Worm (Caenorhabditis elegans) whole organism, late embryonic: Measurements from ENCODE around the gene acp-5.

Source experiments
- C08G9.2 ChIP-seq: sonication (generic microtip); optimal IDR thresholded peaks from 2 replicates; lab custom pipeline; 2016; ENCODE audit warnings: mild to moderate bottlenecking, missing genetic modification characterization, moderate library complexity, missing compliant biosample characterization
- C38D4.7 ChIP-seq: fragments of 200-800 bp; sonication (Bioruptor generic); optimal IDR thresholded peaks from 2 replicates; lab custom pipeline; 2018; ENCODE audit warnings: mild to moderate bottlenecking, missing genetic modification characterization, moderate library complexity, missing compliant biosample characterization
- K02D7.2 ChIP-seq: sonication (generic microtip); optimal IDR thresholded peaks from 2 replicates; lab custom pipeline; 2017; ENCODE audit warnings: mild to moderate bottlenecking, missing genetic modification characterization, missing compliant biosample characterization
- K09A11.1 ChIP-seq: sonication (generic microtip); optimal IDR thresholded peaks from 2 replicates; lab custom pipeline; 2017; ENCODE audit warnings: antibody characterized with exemption, mild to moderate bottlenecking, missing genetic modification characterization, missing compliant biosample characterization; ENCODE audit not compliant: insufficient read depth
- Y22D7AL.16 ChIP-seq: sonication (generic microtip); optimal IDR thresholded peaks from 2 replicates; lab custom pipeline; 2016; ENCODE audit warnings: missing genetic modification characterization, missing compliant biosample characterization
- ahr-1 ChIP-seq: sonication (generic microtip); optimal IDR thresholded peaks from 2 replicates; lab custom pipeline; 2016; ENCODE audit warnings: missing genetic modification characterization, missing compliant biosample characterization
- ama-1 ChIP-seq: fragments of 150-350 bp; optimal IDR thresholded peaks from 2 replicates; lab custom pipeline; 2014
- ceh-14 ChIP-seq: sonication (generic microtip); optimal IDR thresholded peaks from 2 replicates; lab custom pipeline; 2016; ENCODE audit warnings: missing genotype, missing genetic modification characterization, missing compliant biosample characterization
- ceh-2 ChIP-seq: sonication (generic microtip); optimal IDR thresholded peaks from 2 replicates; lab custom pipeline; 2016; ENCODE audit warnings: missing genotype, missing genetic modification characterization, missing compliant biosample characterization
- ceh-22 ChIP-seq: sonication (generic microtip); optimal IDR thresholded peaks from 2 replicates; lab custom pipeline; 2017; ENCODE audit warnings: missing biosample characterization, missing genetic modification characterization
- ceh-24 ChIP-seq: sonication (generic microtip); optimal IDR thresholded peaks from 2 replicates; lab custom pipeline; 2016; ENCODE audit warnings: mild to moderate bottlenecking, missing genetic modification characterization, missing compliant biosample characterization
- ceh-30 ChIP-seq: fragments of 150-350 bp; optimal IDR thresholded peaks from 2 replicates; lab custom pipeline; 2014; ENCODE audit warnings: missing biosample characterization, missing genetic modification characterization
- ceh-31 ChIP-seq: sonication (generic microtip); optimal IDR thresholded peaks from 2 replicates; lab custom pipeline; 2016; ENCODE audit warnings: missing genetic modification characterization, missing compliant biosample characterization
- ceh-34 ChIP-seq: sonication (generic microtip); optimal IDR thresholded peaks from 2 replicates; lab custom pipeline; 2016; ENCODE audit warnings: mild to moderate bottlenecking, missing genetic modification characterization, missing compliant biosample characterization
- ceh-48 ChIP-seq: sonication (generic microtip); optimal IDR thresholded peaks from 2 replicates; lab custom pipeline; 2016; ENCODE audit warnings: missing genetic modification characterization, inconsistent platforms, missing compliant biosample characterization
- ceh-6 ChIP-seq: fragments of 200-800 bp; sonication (Bioruptor generic); optimal IDR thresholded peaks from 2 replicates; lab custom pipeline; 2018; ENCODE audit warnings: mild to moderate bottlenecking, missing genetic modification characterization, missing compliant biosample characterization
- ceh-9 ChIP-seq: sonication (generic microtip); optimal IDR thresholded peaks from 2 replicates; lab custom pipeline; 2016; ENCODE audit warnings: mild to moderate bottlenecking, missing genetic modification characterization, inconsistent platforms, missing compliant biosample characterization
- che-1 ChIP-seq: sonication (generic microtip); optimal IDR thresholded peaks from 2 replicates; lab custom pipeline; 2016; ENCODE audit warnings: mild to moderate bottlenecking, missing genetic modification characterization, missing compliant biosample characterization
- dmd-4 ChIP-seq: sonication (generic microtip); optimal IDR thresholded peaks from 2 replicates; lab custom pipeline; 2016; ENCODE audit warnings: borderline replicate concordance, missing genetic modification characterization, missing compliant biosample characterization
- dve-1 ChIP-seq: sonication (generic microtip); optimal IDR thresholded peaks from 2 replicates; lab custom pipeline; 2017; ENCODE audit warnings: antibody characterized with exemption, mild to moderate bottlenecking, missing genetic modification characterization, missing compliant biosample characterization
- eyg-1 ChIP-seq: sonication (generic microtip); optimal IDR thresholded peaks from 2 replicates; lab custom pipeline; 2016; ENCODE audit warnings: missing genotype, missing genetic modification characterization, missing compliant biosample characterization
- fkh-10 ChIP-seq: fragments of 150-350 bp; optimal IDR thresholded peaks from 2 replicates; lab custom pipeline; 2014; ENCODE audit warnings: missing biosample characterization, missing genetic modification reagents, missing genetic modification characterization
- hlh-13 ChIP-seq: fragments of 200-800 bp; sonication (Bioruptor generic); optimal IDR thresholded peaks from 2 replicates; lab custom pipeline; 2018; ENCODE audit warnings: mild to moderate bottlenecking, missing genetic modification characterization, missing compliant biosample characterization
- hlh-15 ChIP-seq: sonication (generic microtip); optimal IDR thresholded peaks from 2 replicates; lab custom pipeline; 2016; ENCODE audit warnings: missing genetic modification characterization, missing compliant biosample characterization
- hlh-6 ChIP-seq: sonication (generic microtip); optimal IDR thresholded peaks from 2 replicates; lab custom pipeline; 2016; ENCODE audit warnings: missing genotype, missing genetic modification characterization, missing compliant biosample characterization
- hlh-8 ChIP-seq: sonication (generic microtip); optimal IDR thresholded peaks from 2 replicates; lab custom pipeline; 2016; ENCODE audit warnings: missing genotype, missing genetic modification characterization, missing compliant biosample characterization
- mec-3 ChIP-seq: sonication (generic microtip); optimal IDR thresholded peaks from 2 replicates; lab custom pipeline; 2016; ENCODE audit warnings: borderline replicate concordance, missing genetic modification characterization, missing compliant biosample characterization
- nfya-1 ChIP-seq: sonication (generic microtip); optimal IDR thresholded peaks from 2 replicates; lab custom pipeline; 2017; ENCODE audit warnings: missing genetic modification characterization, mild to moderate bottlenecking, missing compliant biosample characterization, antibody characterized with exemption, moderate library complexity
- nhr-11 ChIP-seq: fragments of 150-350 bp; optimal IDR thresholded peaks from 2 replicates; lab custom pipeline; 2014; ENCODE audit warnings: missing biosample characterization, missing genetic modification characterization
- nhr-232 ChIP-seq: sonication (generic microtip); optimal IDR thresholded peaks from 2 replicates; lab custom pipeline; 2016; ENCODE audit warnings: missing genetic modification characterization, missing compliant biosample characterization
- npax-4 ChIP-seq: sonication (generic microtip); optimal IDR thresholded peaks from 2 replicates; lab custom pipeline; 2016; ENCODE audit warnings: missing genetic modification characterization, missing compliant biosample characterization
- odd-2 ChIP-seq: sonication (generic microtip); optimal IDR thresholded peaks from 2 replicates; lab custom pipeline; 2017; ENCODE audit warnings: antibody characterized with exemption, mild to moderate bottlenecking, missing genetic modification characterization, missing compliant biosample characterization
- pqm-1 ChIP-seq: sonication (generic microtip); optimal IDR thresholded peaks from 2 replicates; lab custom pipeline; 2016; ENCODE audit warnings: missing genetic modification characterization, missing compliant biosample characterization
- pros-1 ChIP-seq: fragments of 150-350 bp; optimal IDR thresholded peaks from 2 replicates; lab custom pipeline; 2014; ENCODE audit warnings: missing biosample characterization, missing genetic modification reagents, missing genetic modification characterization
- ref-2 ChIP-seq: sonication (generic microtip); optimal IDR thresholded peaks from 2 replicates; lab custom pipeline; 2016; ENCODE audit warnings: missing genetic modification characterization, missing compliant biosample characterization
- rnt-1 ChIP-seq: sonication (generic microtip); optimal IDR thresholded peaks from 2 replicates; lab custom pipeline; 2016; ENCODE audit warnings: missing genetic modification characterization, missing compliant biosample characterization
- sdc-2 ChIP-seq: sonication (generic microtip); optimal IDR thresholded peaks from 2 replicates; lab custom pipeline; 2016; ENCODE audit warnings: missing genotype, missing genetic modification characterization, missing compliant biosample characterization
- sox-2 ChIP-seq: fragments of 200-800 bp; sonication (Bioruptor generic); IDR thresholded peaks from 2 replicates; pipeline ENCODE4 v1.3.6; 2022; ENCODE audit warnings: missing genetic modification reagents, missing genetic modification characterization, missing compliant biosample characterization
- sox-4 ChIP-seq: sonication (generic microtip); optimal IDR thresholded peaks from 2 replicates; lab custom pipeline; 2017; ENCODE audit warnings: mild to moderate bottlenecking, missing genetic modification characterization, inconsistent platforms, missing compliant biosample characterization
- syd-9 ChIP-seq: sonication (generic microtip); optimal IDR thresholded peaks from 2 replicates; lab custom pipeline; 2016; ENCODE audit warnings: mild to moderate bottlenecking, missing genetic modification characterization, moderate library complexity, missing compliant biosample characterization
- tbx-2 ChIP-seq: sonication (generic microtip); optimal IDR thresholded peaks from 2 replicates; lab custom pipeline; 2016; ENCODE audit warnings: missing genetic modification characterization, missing compliant biosample characterization
- unc-3 ChIP-seq, 2 experiments: fragments of 200-800 bp in 1 of 2; sonication (Bioruptor generic) in 1 of 2; sonication (generic microtip) in 1 of 2; conservative IDR thresholded peaks in 1 of 2; optimal IDR thresholded peaks in 1 of 2; 2 replicates each; pipeline versions ENCODE4 v1.3.6 to Lab custom; 2016 to 2022; ENCODE audit warnings: missing compliant biosample characterization in 2 of 2, missing genetic modification characterization in 2 of 2, missing genetic modification reagents in 1 of 2
- unc-42 ChIP-seq: sonication (generic microtip); optimal IDR thresholded peaks from 2 replicates; lab custom pipeline; 2016; ENCODE audit warnings: missing genotype, missing genetic modification characterization, missing compliant biosample characterization
- unc-55 ChIP-seq: sonication (generic microtip); optimal IDR thresholded peaks from 2 replicates; lab custom pipeline; 2017; ENCODE audit warnings: missing biosample characterization, missing genetic modification reagents, missing genetic modification characterization
- unc-86 ChIP-seq: sonication (generic microtip); optimal IDR thresholded peaks from 2 replicates; lab custom pipeline; 2016; ENCODE audit warnings: missing genetic modification characterization, missing compliant biosample characterization
- ztf-16 ChIP-seq: sonication (generic microtip); optimal IDR thresholded peaks from 2 replicates; lab custom pipeline; 2017; ENCODE audit warnings: missing genetic modification characterization, missing compliant biosample characterization

acp-5 gene

DNA sequence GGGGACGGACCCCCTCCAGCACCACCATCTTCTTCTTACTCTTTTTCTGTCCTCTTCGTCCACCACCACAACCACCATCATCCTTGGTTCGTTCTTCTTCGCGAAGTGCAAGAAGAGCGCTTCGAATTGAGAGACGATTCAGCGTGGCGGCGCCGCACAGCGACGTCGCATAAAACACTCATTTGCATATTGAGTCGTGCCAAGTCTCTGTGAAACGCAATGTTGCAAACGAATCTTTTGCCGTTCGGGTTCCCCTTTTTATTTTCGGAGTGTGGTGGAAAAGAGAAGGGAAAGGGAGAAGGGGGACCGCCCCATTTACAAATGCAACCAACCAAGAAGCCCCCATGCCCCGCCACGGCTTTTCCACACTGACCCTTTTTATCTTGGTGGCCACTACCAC lies 12.9 kb upstream of the acp-5 start (continued):
- TF ChIP-seq ceh-6 = peak; percentile 34
- peak; percentile 27 for TF ChIP-seq syd-9
- TF ChIP-seq sox-4 (tag; lab: Kevin White, UChicago) = peak; percentile 42
- no peak for TF ChIP-seq ceh-24 (tag; lab: Kevin White, UChicago)
- no peak for TF ChIP-seq che-1 (tag; lab: Kevin White, UChicago)
- TF ChIP-seq Y22D7AL.16 (tag; lab: Kevin White, UChicago) = no peak
- no peak for TF ChIP-seq eyg-1
- peak; percentile 42 for TF ChIP-seq hlh-15 (tag; lab: Kevin White, UChicago)
- peak; percentile 8 for TF ChIP-seq ceh-2 (tag; lab: Kevin White, UChicago)
- TF ChIP-seq dve-1 (tag; lab: Kevin White, UChicago) = no peak
- no peak for TF ChIP-seq ceh-30 (tag; lab: Kevin White, UChicago)
- TF ChIP-seq ceh-9 (tag; lab: Kevin White, UChicago) = no peak
- TF ChIP-seq unc-55 = no peak
- no peak for TF ChIP-seq ceh-48
- TF ChIP-seq unc-42 (tag; lab: Kevin White, UChicago) = no peak
- TF ChIP-seq ceh-14 (tag; lab: Kevin White, UChicago) = no peak
- no peak for TF ChIP-seq mec-3 (tag; lab: Kevin White, UChicago)
- no peak for TF ChIP-seq odd-2 (tag; lab: Kevin White, UChicago)
- no peak for TF ChIP-seq ceh-22 (tag; lab: Kevin White, UChicago)
- no peak for TF ChIP-seq fkh-10
- TF ChIP-seq rnt-1 (tag; lab: Kevin White, UChicago) = peak; percentile 7
- TF ChIP-seq ahr-1 = no peak
- no peak for TF ChIP-seq C08G9.2
- peak; percentile 71 for TF ChIP-seq ceh-34 (tag; lab: Kevin White, UChicago)
- peak; percentile 56 for TF ChIP-seq nfya-1 (tag; lab: Kevin White, UChicago)
- no peak for TF ChIP-seq nhr-11
- no peak for TF ChIP-seq unc-86 (tag; lab: Kevin White, UChicago)
- TF ChIP-seq ama-1 (lab: Kevin White, UChicago) = no peak
- TF ChIP-seq ceh-31 (tag; lab: Kevin White, UChicago) = peak; percentile 75
- TF ChIP-seq hlh-6 (tag; lab: Kevin White, UChicago) = no peak
- no peak for TF ChIP-seq pros-1 (tag; lab: Kevin White, UChicago)

DNA sequence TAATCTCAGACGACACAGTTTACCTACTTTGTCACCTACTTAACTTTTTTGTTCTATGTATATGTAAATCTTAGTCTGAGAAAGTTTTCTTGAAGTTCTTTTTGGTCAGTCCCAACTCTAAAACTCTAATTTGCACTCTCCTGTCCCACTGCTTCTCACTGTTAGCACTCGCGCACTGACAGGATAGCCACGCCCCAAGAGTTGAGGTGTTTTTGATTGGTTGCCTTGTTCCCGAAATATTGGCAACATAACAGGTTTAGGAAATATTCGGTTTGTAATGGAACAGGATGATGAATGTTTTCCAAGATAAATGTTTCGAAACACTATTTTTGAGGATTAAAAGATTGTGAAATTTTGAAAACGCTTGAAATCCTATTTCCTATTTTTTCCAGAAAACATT lies 12.2 kb upstream of the acp-5 start:
- no peak for TF ChIP-seq ref-2
- peak; percentile 46 for TF ChIP-seq nfya-1 (tag; lab: Kevin White, UChicago)

DNA sequence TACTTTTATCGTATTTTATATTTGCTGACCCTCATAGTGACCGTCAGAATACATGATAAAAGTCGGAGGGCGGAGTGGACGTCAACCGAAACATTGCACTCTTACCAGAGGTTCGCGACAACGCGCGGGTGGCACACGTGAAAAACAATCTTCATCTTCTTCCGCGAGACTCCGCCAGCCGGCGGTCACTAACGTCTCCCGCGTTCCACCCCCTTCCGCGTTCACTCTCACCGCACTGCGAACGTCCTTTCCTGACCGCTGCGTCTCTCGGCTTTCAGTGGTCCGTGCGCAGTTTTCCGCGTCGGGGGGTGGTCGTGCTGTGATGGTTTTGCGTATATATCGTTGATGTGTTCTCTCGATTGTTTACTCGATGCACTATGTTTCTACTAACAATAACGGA lies 11.1 kb upstream of the acp-5 start:
- TF ChIP-seq tbx-2 (peak; percentile 61), sdc-2 (tag; lab: Kevin White, UChicago) (peak; percentile 64), ceh-14 (tag; lab: Kevin White, UChicago) (no peak), K02D7.2 (tag; lab: Kevin White, UChicago) (no peak), pqm-1 (no peak), hlh-8 (tag; lab: Kevin White, UChicago) (peak; percentile 41), hlh-13 (GFP tag; lab: Kevin White, UChicago) (no peak), sox-4 (tag; lab: Kevin White, UChicago) (no peak), ceh-34 (tag; lab: Kevin White, UChicago) (peak; percentile 86), ztf-16 (tag; lab: Kevin White, UChicago) (no peak), eyg-1 (peak; percentile 31), K09A11.1 (no peak), npax-4 (no peak), dmd-4 (tag; lab: Kevin White, UChicago) (peak; percentile 5), mec-3 (tag; lab: Kevin White, UChicago) (no peak), sox-2 (GFP tag; lab: Robert Waterston, UW) (no peak), syd-9 (peak; percentile 76), nhr-232 (tag; lab: Kevin White, UChicago) (peak; percentile 31), nfya-1 (tag; lab: Kevin White, UChicago) (peak; percentile 60), ref-2 (peak; percentile 61), C38D4.7 (GFP tag; lab: Kevin White, UChicago) (no peak), unc-3 (GFP tag; conservative IDR thresholded peaks at IDR 0.05; lab: Robert Waterston, UW) (no peak), unc-3 (tag; optimal IDR thresholded peaks at IDR 0.05; lab: Kevin White, UChicago) (no peak), ceh-31 (tag; lab: Kevin White, UChicago) (peak; percentile 51), unc-86 (tag; lab: Kevin White, UChicago) (peak; percentile 49), rnt-1 (tag; lab: Kevin White, UChicago) (peak; percentile 80), che-1 (tag; lab: Kevin White, UChicago) (no peak), pros-1 (tag; lab: Kevin White, UChicago) (peak; percentile 78), unc-42 (tag; lab: Kevin White, UChicago) (no peak), ceh-22 (tag; lab: Kevin White, UChicago) (no peak), ceh-24 (tag; lab: Kevin White, UChicago) (no peak), ceh-48 (no peak), ceh-2 (tag; lab: Kevin White, UChicago) (peak; percentile 42), fkh-10 (no peak), ceh-6 (peak; percentile 22)
